Worm (Caenorhabditis elegans) whole organism, L4 larva: ENCODE measurements around the gene col-181.
A peak's percentile ranks its signal among the peaks of the same experiment; 100 is the strongest.

Experiments used
- F44E2.7 ChIP-seq: fragments of 200-800 bp; sonication (Bioruptor generic); IDR thresholded peaks from 2 replicates; pipeline ENCODE4 v2.1.2; 2022; ENCODE audit warnings: missing genetic modification characterization, missing compliant biosample characterization
- Y5F2A.4 ChIP-seq: fragments of 200-800 bp; sonication (Bioruptor generic); optimal IDR thresholded peaks from 2 replicates; lab custom pipeline; 2018; ENCODE audit warnings: mild to moderate bottlenecking, missing genetic modification characterization, missing compliant biosample characterization
- Y75B8A.6 ChIP-seq: fragments of 200-800 bp; sonication (Bioruptor generic); IDR thresholded peaks from 2 replicates; pipeline ENCODE4 v1.3.6; 2022; ENCODE audit warnings: missing genetic modification reagents, missing genetic modification characterization, missing compliant biosample characterization
- ZK337.2 ChIP-seq: fragments of 200-800 bp; sonication (Bioruptor generic); IDR thresholded peaks from 2 replicates; pipeline ENCODE4 v1.3.6; 2022; ENCODE audit warnings: missing genetic modification reagents, missing genetic modification characterization, missing compliant biosample characterization
- ZK546.5 ChIP-seq, 2 experiments: sonication (generic microtip); optimal IDR thresholded peaks; 2 replicates each; lab custom pipeline; 2017; ENCODE audit warnings: missing biosample characterization in 2 of 2, missing genetic modification characterization in 2 of 2
- aha-1 ChIP-seq: fragments of 150-350 bp; peaks from one replicate; lab custom pipeline; 2014; ENCODE audit warnings: missing biosample characterization, missing genetic modification characterization
- attf-4 ChIP-seq: sonication (generic microtip); optimal IDR thresholded peaks from 3 replicates; lab custom pipeline; 2017; ENCODE audit warnings: missing biosample characterization, missing genetic modification characterization
- ceh-62 ChIP-seq: sonication (generic microtip); optimal IDR thresholded peaks from 2 replicates; lab custom pipeline; 2017; ENCODE audit warnings: missing biosample characterization, missing genetic modification characterization
- ces-1 ChIP-seq: fragments of 150-350 bp; sonication (generic microtip); optimal IDR thresholded peaks from 4 replicates; lab custom pipeline; 2014; ENCODE audit warnings: missing biosample characterization, missing genetic modification reagents, missing genetic modification characterization
- cey-2 ChIP-seq: sonication (generic microtip); optimal IDR thresholded peaks from 3 replicates; lab custom pipeline; 2017; ENCODE audit warnings: missing genetic modification characterization, mild to moderate bottlenecking, missing compliant biosample characterization, antibody characterized with exemption, borderline replicate concordance; ENCODE audit not compliant: insufficient read depth
- daf-16 ChIP-seq, 3 experiments: sonication (generic microtip); optimal IDR thresholded peaks; 2 replicates each; lab custom pipeline; 2016 to 2017; ENCODE audit warnings: missing genetic modification characterization in 3 of 3, missing genetic modification reagents in 3 of 3, mild to moderate bottlenecking in 2 of 3, missing compliant biosample characterization in 2 of 3, missing biosample characterization in 1 of 3, moderate library complexity in 1 of 3
- dmd-6 ChIP-seq: fragments of 200-800 bp; sonication (Bioruptor generic); IDR thresholded peaks from 2 replicates; pipeline ENCODE4 v1.3.6; 2022; ENCODE audit warnings: missing genetic modification reagents, missing genetic modification characterization, missing compliant biosample characterization
- dmd-8 ChIP-seq: fragments of 200-800 bp; sonication (Bioruptor generic); IDR thresholded peaks from 2 replicates; pipeline ENCODE4 v1.3.6; 2022; ENCODE audit warnings: missing genetic modification characterization, missing compliant biosample characterization
- dve-1 ChIP-seq: sonication (generic microtip); optimal IDR thresholded peaks from 2 replicates; lab custom pipeline; 2017; ENCODE audit warnings: antibody characterized with exemption, mild to moderate bottlenecking, missing genetic modification characterization, missing compliant biosample characterization; ENCODE audit not compliant: insufficient read depth
- gei-8 ChIP-seq: fragments of 200-800 bp; sonication (Bioruptor generic); optimal IDR thresholded peaks from 2 replicates; lab custom pipeline; 2018; ENCODE audit warnings: mild to moderate bottlenecking, missing genetic modification characterization, missing compliant biosample characterization
- hif-1 ChIP-seq, 2 experiments: sonication (generic microtip); optimal IDR thresholded peaks; 2 replicates each; lab custom pipeline; 2016 to 2017; ENCODE audit warnings: missing compliant biosample characterization in 2 of 2, missing genetic modification characterization in 2 of 2, missing genetic modification reagents in 2 of 2, missing genotype in 2 of 2, mild to moderate bottlenecking in 1 of 2
- hmg-1.1 ChIP-seq: fragments of 200-800 bp; sonication (Bioruptor generic); IDR thresholded peaks from 2 replicates; pipeline ENCODE4 v1.3.6; 2022; ENCODE audit warnings: missing genetic modification reagents, missing genetic modification characterization, missing compliant biosample characterization
- lin-1 ChIP-seq: fragments of 200-800 bp; sonication (Bioruptor generic); IDR thresholded peaks from 2 replicates; pipeline ENCODE4 v1.3.6; 2022; ENCODE audit warnings: missing genetic modification reagents, missing genetic modification characterization, missing compliant biosample characterization
- lin-29 ChIP-seq: fragments of 200-800 bp; sonication (Bioruptor generic); IDR thresholded peaks from 2 replicates; pipeline ENCODE4 v1.3.6; 2022; ENCODE audit warnings: missing genetic modification reagents, missing genetic modification characterization, missing compliant biosample characterization
- lir-3 ChIP-seq: sonication (generic microtip); optimal IDR thresholded peaks from 2 replicates; lab custom pipeline; 2016; ENCODE audit warnings: mild to moderate bottlenecking, missing genetic modification characterization, missing compliant biosample characterization
- madf-5 ChIP-seq, 2 experiments: fragments of 200-800 bp; sonication (Bioruptor generic); IDR thresholded peaks; 2 replicates each; pipeline ENCODE4 v1.3.6; 2022; ENCODE audit warnings: missing compliant biosample characterization in 2 of 2, missing genetic modification characterization in 2 of 2
- mep-1 ChIP-seq: fragments of 150-350 bp; sonication (generic microtip); optimal IDR thresholded peaks from 3 replicates; lab custom pipeline; 2014; ENCODE audit warnings: missing biosample characterization, missing genetic modification characterization
- mxl-2 ChIP-seq: fragments of 200-800 bp; sonication (Bioruptor generic); conservative IDR thresholded peaks from 2 replicates; pipeline ENCODE4 v1.3.6; 2022; ENCODE audit warnings: missing genetic modification reagents, missing genetic modification characterization, missing compliant biosample characterization
- nhr-28 ChIP-seq: fragments of 150-350 bp; optimal IDR thresholded peaks from 2 replicates; lab custom pipeline; 2014; ENCODE audit warnings: missing biosample characterization, missing genetic modification characterization
- nhr-41 ChIP-seq: fragments of 200-800 bp; sonication (Bioruptor generic); IDR thresholded peaks from 2 replicates; pipeline ENCODE4 v1.3.6; 2022; ENCODE audit warnings: missing genetic modification reagents, missing genetic modification characterization, missing compliant biosample characterization
- nhr-6 ChIP-seq: fragments of 150-350 bp; optimal IDR thresholded peaks from 2 replicates; lab custom pipeline; 2014; ENCODE audit warnings: missing biosample characterization, missing genetic modification characterization
- nhr-76 ChIP-seq: fragments of 150-350 bp; optimal IDR thresholded peaks from 2 replicates; lab custom pipeline; 2014; ENCODE audit warnings: missing biosample characterization, missing genetic modification characterization
- pha-4 ChIP-seq, 2 experiments: fragments of 150-350 bp in 1 of 2; fragments of 200-800 bp in 1 of 2; sonication (Bioruptor generic) in 1 of 2; IDR thresholded peaks in 1 of 2; optimal IDR thresholded peaks in 1 of 2; 2 replicates each; pipeline versions ENCODE4 v1.3.6 to Lab custom; 2014 to 2022; ENCODE audit warnings: missing genetic modification characterization in 2 of 2, missing genetic modification reagents in 2 of 2, missing biosample characterization in 1 of 2, missing compliant biosample characterization in 1 of 2
- pqm-1 ChIP-seq: sonication (generic microtip); optimal IDR thresholded peaks from 2 replicates; lab custom pipeline; 2017; ENCODE audit warnings: missing biosample characterization, missing genetic modification characterization
- rbr-2 ChIP-seq: sonication (generic microtip); optimal IDR thresholded peaks from 2 replicates; lab custom pipeline; 2016; ENCODE audit warnings: missing genotype, missing genetic modification characterization, missing compliant biosample characterization
- spr-3 ChIP-seq: fragments of 200-800 bp; sonication (Bioruptor generic); optimal IDR thresholded peaks from 2 replicates; lab custom pipeline; 2018; ENCODE audit warnings: mild to moderate bottlenecking, missing genetic modification characterization, missing compliant biosample characterization
- unc-62 ChIP-seq, 3 experiments: fragments of 150-350 bp in 1 of 3; sonication (generic microtip); optimal IDR thresholded peaks in 2 of 3; peaks in 1 of 3; 1 replicate in 1 of 3; 2 replicates in 2 of 3; lab custom pipeline; 2014 to 2017; ENCODE audit warnings: missing biosample characterization in 3 of 3, missing genetic modification characterization in 3 of 3, missing genetic modification reagents in 3 of 3, missing genotype in 1 of 3
- zip-2 ChIP-seq: fragments of 150-350 bp; optimal IDR thresholded peaks from 2 replicates; lab custom pipeline; 2014; ENCODE audit warnings: missing biosample characterization, missing genetic modification characterization
- ztf-11 ChIP-seq: fragments of 150-350 bp; optimal IDR thresholded peaks from 2 replicates; lab custom pipeline; 2014; ENCODE audit warnings: missing biosample characterization, missing genetic modification characterization
- ztf-7 ChIP-seq: fragments of 150-350 bp; optimal IDR thresholded peaks from 2 replicates; lab custom pipeline; 2014; ENCODE audit warnings: missing biosample characterization, missing genetic modification characterization

col-181 gene

ce11 chrX:12141051-12141450 lies 36.3 kb downstream of the col-181 start, which contains the start of gene lyst-1:
Gene lyst-1, minus strand, starts transcription at chrX:12141151.
- TF ChIP-seq Y5F2A.4 (GFP tag; lab: Kevin White, UChicago) (no peak), lir-3 (tag; lab: Kevin White, UChicago) (no peak), rbr-2 (tag; lab: Kevin White, UChicago) (no peak), ztf-7 (tag; lab: Kevin White, UChicago) (no peak), mep-1 (tag; lab: Kevin White, UChicago) (no peak), hmg-1.1 (GFP tag; lab: Robert Waterston, UW) (no peak), aha-1 (tag; lab: Kevin White, UChicago) (no peak), nhr-6 (no peak), attf-4 (no peak), ZK337.2 (no peak), dmd-8 (GFP tag; lab: Robert Waterston, UW) (no peak), madf-5 (GFP tag; IDR thresholded peaks at IDR 0.05; lab: Robert Waterston, UW) (no peak), lin-1 (no peak), hif-1 (tag; optimal IDR thresholded peaks at IDR 0.05; lab: Kevin White, UChicago) (no peak)
- TF ChIP-seq, all 104 proteins: peak for 0

ce11 chrX:12142569-12142968 lies 37.8 kb downstream of the col-181 start, which contains the start of gene M153.3:
Gene M153.3, plus strand, starts transcription at chrX:12142869.
- no peak for TF ChIP-seq ZK546.5 (tag; optimal IDR thresholded peaks at IDR 0.05; lab: Kevin White, UChicago)
- TF ChIP-seq, all 104 proteins: peak for 0

- no peak for TF ChIP-seq gei-8
- no peak for TF ChIP-seq F44E2.7 (GFP tag; lab: Robert Waterston, UW)
- TF ChIP-seq pqm-1 (tag; lab: Kevin White, UChicago): no peak
- TF ChIP-seq ZK337.2: no peak
- no peak for TF ChIP-seq zip-2 (tag; lab: Kevin White, UChicago)
- no peak for TF ChIP-seq ceh-62 (tag; lab: Kevin White, UChicago)
- no peak for TF ChIP-seq ces-1 (GFP tag; lab: Kevin White, UChicago)
- no peak for TF ChIP-seq pha-4 (GFP tag; IDR thresholded peaks at IDR 0.05; lab: Robert Waterston, UW)
- no peak for TF ChIP-seq pha-4 (tag; optimal IDR thresholded peaks at IDR 0.05; lab: Kevin White, UChicago)
- TF ChIP-seq mxl-2 (GFP tag; lab: Robert Waterston, UW): no peak
- TF ChIP-seq lin-29 (GFP tag; lab: Robert Waterston, UW): no peak
- no peak for TF ChIP-seq spr-3 (GFP tag; lab: Kevin White, UChicago)
- no peak for TF ChIP-seq daf-16 (GFP tag; optimal IDR thresholded peaks at IDR 0.05; lab: Kevin White, UChicago)
- no peak for TF ChIP-seq daf-16 (tag; optimal IDR thresholded peaks at IDR 0.05; lab: Kevin White, UChicago)
- no peak for TF ChIP-seq dve-1
- TF ChIP-seq Y5F2A.4 (GFP tag; lab: Kevin White, UChicago): no peak
- TF ChIP-seq nhr-41 (GFP tag; lab: Robert Waterston, UW): no peak
- no peak for TF ChIP-seq nhr-76 (tag; lab: Kevin White, UChicago)
- TF ChIP-seq Y75B8A.6: no peak
- no peak for TF ChIP-seq cey-2 (tag; lab: Kevin White, UChicago)
- no peak for TF ChIP-seq ztf-11 (tag; lab: Kevin White, UChicago)
- TF ChIP-seq dmd-6 (GFP tag; lab: Robert Waterston, UW): no peak
Measured at ce11 chrX:12143693-12144092, 39.0 kb downstream of the col-181 start, which contains the start of gene M153.5. Gene M153.5, plus strand, starts transcription at chrX:12143993.

DNA sequence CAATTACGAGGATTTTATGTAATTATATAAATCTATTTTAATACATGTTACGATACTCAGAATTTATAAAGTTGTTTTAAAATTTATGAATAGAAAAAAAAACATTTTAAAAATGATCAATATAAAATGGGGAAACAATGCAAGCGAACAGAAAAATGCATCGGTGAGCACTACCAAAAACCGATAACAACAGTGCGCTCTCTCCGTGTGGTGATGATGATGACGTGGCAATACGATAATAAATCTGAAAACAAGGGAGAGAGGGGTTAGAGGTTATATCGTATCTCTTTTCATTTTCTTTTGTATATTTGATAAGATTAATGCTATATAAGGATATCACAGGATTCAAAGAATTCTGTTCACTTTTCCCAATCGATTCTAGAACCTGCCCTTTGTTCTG lies 41.2 kb downstream of the col-181 start:
- TF ChIP-seq pha-4 (GFP tag; IDR thresholded peaks at IDR 0.05; lab: Robert Waterston, UW) (no peak), pha-4 (tag; optimal IDR thresholded peaks at IDR 0.05; lab: Kevin White, UChicago) (no peak), nhr-28 (tag; lab: Kevin White, UChicago) (peak; percentile 30), unc-62 (GFP tag; optimal IDR thresholded peaks at IDR 0.05 in 1 of 2; lab: Kevin White, UChicago) (peak in 1 of 2 experiments; percentile 85), unc-62 (tag; optimal IDR thresholded peaks at IDR 0.05; lab: Kevin White, UChicago) (no peak), pqm-1 (tag; lab: Kevin White, UChicago) (peak; percentile 20), daf-16 (GFP tag; optimal IDR thresholded peaks at IDR 0.05; lab: Kevin White, UChicago) (no peak), daf-16 (tag; optimal IDR thresholded peaks at IDR 0.05; lab: Kevin White, UChicago) (peak; percentile 72), dve-1 (peak; percentile 47)
